Fruit fly (Drosophila melanogaster) whole organism, embryonic: ENCODE results near the gene Mpcp2.

ENCODE experiments used
- Bgb ChIP-seq: fragments of 200-800 bp; sonication (Bioruptor generic); IDR thresholded peaks from 2 replicates; pipeline ENCODE4 v1.3.6; 2022; ENCODE audit warnings: missing biosample characterization, missing genetic modification characterization; ENCODE audit not compliant: partially characterized antibody
- CG10147 ChIP-seq: fragments of 200-800 bp; sonication (Bioruptor generic); optimal IDR thresholded peaks from 2 replicates; lab custom pipeline; 2019; ENCODE audit warnings: missing biosample characterization, mild to moderate bottlenecking, missing genetic modification characterization, moderate library complexity
- CG10274 ChIP-seq: fragments of 200-800 bp; sonication (Bioruptor generic); optimal IDR thresholded peaks from 3 replicates; lab custom pipeline; 2017; ENCODE audit warnings: missing biosample characterization, mild to moderate bottlenecking, missing genetic modification characterization
- CG10654 ChIP-seq: fragments of 200-800 bp; sonication (Bioruptor generic); optimal IDR thresholded peaks from 2 replicates; lab custom pipeline; 2016; ENCODE audit warnings: missing biosample characterization, missing genetic modification characterization
- CG12391 ChIP-seq: fragments of 200-800 bp; sonication (Bioruptor generic); optimal IDR thresholded peaks from 3 replicates; lab custom pipeline; 2018; ENCODE audit warnings: missing biosample characterization, mild to moderate bottlenecking, missing genetic modification characterization, moderate library complexity
- CG12659 ChIP-seq: fragments of 200-800 bp; sonication (Bioruptor generic); optimal IDR thresholded peaks from 3 replicates; lab custom pipeline; 2017; ENCODE audit warnings: mild to moderate bottlenecking, missing biosample characterization, missing genetic modification reagents, missing genetic modification characterization
- CG12744 ChIP-seq: fragments of 200-800 bp; sonication (Bioruptor generic); optimal IDR thresholded peaks from 2 replicates; lab custom pipeline; 2016; ENCODE audit warnings: missing biosample characterization, missing genetic modification characterization
- CG14710 ChIP-seq: fragments of 200-800 bp; sonication (Bioruptor generic); optimal IDR thresholded peaks from 3 replicates; lab custom pipeline; 2019; ENCODE audit warnings: missing biosample characterization, mild to moderate bottlenecking, missing genetic modification characterization, moderate library complexity
- CG14965 ChIP-seq: fragments of 200-800 bp; sonication (Bioruptor generic); optimal IDR thresholded peaks from 2 replicates; lab custom pipeline; 2016; ENCODE audit warnings: missing biosample characterization, missing genetic modification characterization, borderline replicate concordance
- CG1792 ChIP-seq: fragments of 200-800 bp; sonication (Bioruptor generic); optimal IDR thresholded peaks from 2 replicates; lab custom pipeline; 2016; ENCODE audit warnings: missing biosample characterization, missing genetic modification characterization
- CG2199 ChIP-seq: fragments of 200-800 bp; sonication (Bioruptor generic); IDR thresholded peaks from 3 replicates; pipeline ENCODE4 v1.3.6; 2022; ENCODE audit warnings: missing biosample characterization, missing genetic modification characterization
- CG2678 ChIP-seq: fragments of 200-800 bp; sonication (Bioruptor generic); optimal IDR thresholded peaks from 3 replicates; lab custom pipeline; 2019; ENCODE audit warnings: missing biosample characterization, mild to moderate bottlenecking, missing genetic modification characterization, moderate library complexity
- CG32767 ChIP-seq: fragments of 200-800 bp; sonication (Bioruptor generic); IDR thresholded peaks from 2 replicates; pipeline ENCODE4 v1.3.6; 2022; ENCODE audit warnings: missing biosample characterization, missing genetic modification characterization
- CG34422 ChIP-seq: fragments of 200-800 bp; sonication (Bioruptor generic); IDR thresholded peaks from 3 replicates; pipeline ENCODE4 v1.3.6; 2022; ENCODE audit warnings: missing biosample characterization, missing genetic modification characterization
- CG42726 ChIP-seq: fragments of 200-800 bp; sonication (Bioruptor generic); IDR thresholded peaks from 2 replicates; pipeline ENCODE4 v1.3.6; 2022; ENCODE audit warnings: missing biosample characterization, missing genetic modification characterization; ENCODE audit not compliant: partially characterized antibody
- CG6175 ChIP-seq: fragments of 200-800 bp; sonication (Bioruptor generic); IDR thresholded peaks from 3 replicates; pipeline ENCODE4 v1.3.6; 2022; ENCODE audit warnings: missing biosample characterization, missing genetic modification characterization
- CG6254 ChIP-seq: fragments of 200-800 bp; sonication (Bioruptor generic); optimal IDR thresholded peaks from 3 replicates; lab custom pipeline; 2017; ENCODE audit warnings: mild to moderate bottlenecking, missing biosample characterization, missing genetic modification reagents, missing genetic modification characterization
- CG7556 ChIP-seq: fragments of 200-800 bp; sonication (Bioruptor generic); optimal IDR thresholded peaks from 2 replicates; lab custom pipeline; 2017; ENCODE audit warnings: missing biosample characterization, mild to moderate bottlenecking, missing genetic modification characterization
- CG9437 ChIP-seq: fragments of 200-800 bp; sonication (Bioruptor generic); optimal IDR thresholded peaks from 2 replicates; lab custom pipeline; 2018; ENCODE audit warnings: missing biosample characterization, mild to moderate bottlenecking, missing genetic modification characterization
- CG9727 ChIP-seq: fragments of 200-800 bp; sonication (Bioruptor generic); optimal IDR thresholded peaks from 3 replicates; lab custom pipeline; 2017; ENCODE audit warnings: missing biosample characterization, mild to moderate bottlenecking, missing genetic modification characterization
- HHEX ChIP-seq: fragments of 200-800 bp; sonication (Bioruptor generic); optimal IDR thresholded peaks from 3 replicates; lab custom pipeline; 2017; ENCODE audit warnings: missing biosample characterization, mild to moderate bottlenecking, missing genetic modification characterization, missing genetic modification reagents
- Hr39 ChIP-seq: fragments of >200 bp; optimal IDR thresholded peaks from 2 replicates; lab custom pipeline; 2017
- Kr ChIP-seq: fragments of 200-800 bp; sonication (Bioruptor generic); optimal IDR thresholded peaks from 2 replicates; lab custom pipeline; 2017; ENCODE audit warnings: missing biosample characterization, mild to moderate bottlenecking, missing genetic modification characterization
- Meics ChIP-seq: fragments of 200-800 bp; sonication (Bioruptor generic); optimal IDR thresholded peaks from 2 replicates; lab custom pipeline; 2017; ENCODE audit warnings: missing biosample characterization, mild to moderate bottlenecking, missing genetic modification characterization
- Mrtf ChIP-seq: fragments of 200-800 bp; sonication (Bioruptor generic); IDR thresholded peaks from 3 replicates; pipeline ENCODE4 v1.3.6; 2022; ENCODE audit warnings: missing biosample characterization, missing genetic modification characterization
- Myb ChIP-seq: fragments of 200-800 bp; sonication (Bioruptor generic); optimal IDR thresholded peaks from 2 replicates; lab custom pipeline; 2016; ENCODE audit warnings: missing biosample characterization, missing genetic modification characterization
- NC2α ChIP-seq: fragments of 200-800 bp; sonication (Bioruptor generic); optimal IDR thresholded peaks from 2 replicates; lab custom pipeline; 2016; ENCODE audit warnings: missing biosample characterization, missing genetic modification characterization
- Rfx ChIP-seq: fragments of 200-800 bp; sonication (Bioruptor generic); IDR thresholded peaks from 2 replicates; pipeline ENCODE4 v1.3.6; 2022; ENCODE audit warnings: missing biosample characterization, missing genetic modification characterization
- Stat92E ChIP-seq, 3 experiments: fragments of >200 bp in 2 of 3; fragments of 200-800 bp in 1 of 3; sonication (Bioruptor generic) in 1 of 3; optimal IDR thresholded peaks; 2 replicates each; lab custom pipeline; 2017 to 2019; ENCODE audit warnings: missing biosample characterization in 3 of 3, missing genetic modification characterization in 3 of 3, mild to moderate bottlenecking in 1 of 3, moderate library complexity in 1 of 3
- TFAM ChIP-seq: fragments of 200-800 bp; sonication (Bioruptor generic); optimal IDR thresholded peaks from 2 replicates; lab custom pipeline; 2017; ENCODE audit warnings: missing biosample characterization, missing genetic modification characterization, inconsistent platforms
- Xbp1 ChIP-seq: fragments of 200-800 bp; sonication (Bioruptor generic); optimal IDR thresholded peaks from 3 replicates; lab custom pipeline; 2016; ENCODE audit warnings: missing biosample characterization, mild to moderate bottlenecking, missing genetic modification characterization
- bigmax ChIP-seq: fragments of 200-800 bp; sonication (Bioruptor generic); optimal IDR thresholded peaks from 2 replicates; lab custom pipeline; 2018; ENCODE audit warnings: missing biosample characterization, mild to moderate bottlenecking, missing genetic modification characterization
- cad ChIP-seq: fragments of >200 bp; optimal IDR thresholded peaks from 2 replicates; lab custom pipeline; 2017; ENCODE audit warnings: missing biosample characterization, missing genetic modification characterization
- gt ChIP-seq: fragments of 200-800 bp; sonication (Bioruptor generic); IDR thresholded peaks from 2 replicates; pipeline ENCODE4 v1.3.6; 2022; ENCODE audit warnings: missing biosample characterization, missing genetic modification characterization
- kay ChIP-seq: fragments of 200-800 bp; sonication (Bioruptor generic); optimal IDR thresholded peaks from 2 replicates; lab custom pipeline; 2016; ENCODE audit warnings: missing biosample characterization, missing genetic modification characterization
- ken ChIP-seq: fragments of 200-800 bp; sonication (Bioruptor generic); IDR thresholded peaks from 3 replicates; pipeline ENCODE4 v1.3.6; 2022; ENCODE audit warnings: missing biosample characterization, missing genetic modification characterization
- lola ChIP-seq, 3 experiments: fragments of >200 bp in 2 of 3; fragments of 200-800 bp in 1 of 3; sonication (Bioruptor generic) in 1 of 3; optimal IDR thresholded peaks; 2 replicates each; lab custom pipeline; 2017 to 2019; ENCODE audit warnings: missing biosample characterization in 3 of 3, missing genetic modification characterization in 3 of 3, mild to moderate bottlenecking in 1 of 3, moderate library complexity in 1 of 3
- luna ChIP-seq: fragments of 200-800 bp; sonication (Bioruptor generic); optimal IDR thresholded peaks from 2 replicates; lab custom pipeline; 2016; ENCODE audit warnings: missing biosample characterization, missing genetic modification characterization
- nerfin-1 ChIP-seq: fragments of 200-800 bp; sonication (Bioruptor generic); optimal IDR thresholded peaks from 3 replicates; lab custom pipeline; 2019; ENCODE audit warnings: missing biosample characterization, mild to moderate bottlenecking, missing genetic modification characterization, moderate library complexity
- nmo ChIP-seq: fragments of 200-800 bp; sonication (Bioruptor generic); optimal IDR thresholded peaks from 2 replicates; lab custom pipeline; 2018; ENCODE audit warnings: missing biosample characterization, mild to moderate bottlenecking, missing genetic modification characterization, moderate library complexity
- oc ChIP-seq: fragments of 200-800 bp; sonication (Bioruptor generic); optimal IDR thresholded peaks from 2 replicates; lab custom pipeline; 2018; ENCODE audit warnings: missing biosample characterization, mild to moderate bottlenecking, missing genetic modification characterization, moderate library complexity
- pan ChIP-seq, 4 experiments: fragments of >200 bp in 3 of 4; fragments of 200-800 bp in 1 of 4; sonication (Bioruptor generic) in 1 of 4; optimal IDR thresholded peaks in 3 of 4; IDR thresholded peaks in 1 of 4; 2 replicates each; pipeline versions ENCODE4 v1.3.6 to Lab custom; 2017 to 2022; ENCODE audit warnings: missing biosample characterization in 2 of 4, missing genetic modification characterization in 2 of 4, mixed read lengths in 1 of 4
- pb ChIP-seq: fragments of 200-800 bp; sonication (Bioruptor generic); optimal IDR thresholded peaks from 3 replicates; lab custom pipeline; 2016; ENCODE audit warnings: missing biosample characterization, missing genetic modification characterization
- peb ChIP-seq: fragments of 200-800 bp; sonication (Bioruptor generic); IDR thresholded peaks from 2 replicates; pipeline ENCODE4 v1.3.6; 2022; ENCODE audit warnings: missing biosample characterization, missing genetic modification characterization
- pfk ChIP-seq: fragments of 200-800 bp; sonication (Bioruptor generic); optimal IDR thresholded peaks from 2 replicates; lab custom pipeline; 2018; ENCODE audit warnings: missing biosample characterization, mild to moderate bottlenecking, missing genetic modification characterization, moderate library complexity
- prd ChIP-seq, 3 experiments: fragments of >200 bp in 2 of 3; fragments of 200-800 bp in 1 of 3; sonication (Bioruptor generic) in 1 of 3; optimal IDR thresholded peaks in 2 of 3; IDR thresholded peaks in 1 of 3; 2 replicates in 2 of 3; 3 replicates in 1 of 3; pipeline versions ENCODE4 v1.3.6 to Lab custom; 2017 to 2022; ENCODE audit warnings: missing biosample characterization in 1 of 3, missing genetic modification characterization in 1 of 3
- sd ChIP-seq: fragments of 200-800 bp; sonication (Bioruptor generic); optimal IDR thresholded peaks from 3 replicates; lab custom pipeline; 2018; ENCODE audit warnings: missing biosample characterization, mild to moderate bottlenecking, missing genetic modification characterization, moderate library complexity
- slou ChIP-seq: fragments of 200-800 bp; sonication (Bioruptor generic); optimal IDR thresholded peaks from 3 replicates; lab custom pipeline; 2016; ENCODE audit warnings: missing biosample characterization, missing genetic modification characterization
- tio ChIP-seq: fragments of 200-800 bp; sonication (Bioruptor generic); optimal IDR thresholded peaks from 2 replicates; lab custom pipeline; 2017; ENCODE audit warnings: missing biosample characterization, missing genetic modification characterization, inconsistent platforms
- tup ChIP-seq: fragments of 200-800 bp; sonication (Bioruptor generic); optimal IDR thresholded peaks from 2 replicates; lab custom pipeline; 2016; ENCODE audit warnings: missing biosample characterization, mild to moderate bottlenecking, missing genetic modification characterization, moderate library complexity

Gene Mpcp2

dm6 chr3L:14555052-14555451, 17.6 kb downstream of the Mpcp2 start (continued):
- TF ChIP-seq CG1792 (GFP tag; lab: Kevin White, UChicago), result no peak
- peak; percentile 25 for TF ChIP-seq oc (tag; lab: Kevin White, UChicago)
- no peak for TF ChIP-seq slou
- no peak; the same call in 2 of the 3 replicates for TF ChIP-seq CG6175
- TF ChIP-seq Hr39 (lab: Kevin White, UChicago), result no peak
- TF ChIP-seq Xbp1 (GFP tag; lab: Kevin White, UChicago), result no peak
- no peak for TF ChIP-seq nmo (GFP tag; lab: Kevin White, UChicago)
- TF ChIP-seq Myb (GFP tag; lab: Kevin White, UChicago), result no peak
- TF ChIP-seq tup, result no peak
- TF ChIP-seq CG9437 (GFP tag; lab: Kevin White, UChicago), result no peak
- TF ChIP-seq CG14710 (tag; lab: Kevin White, UChicago), result peak; percentile 22
- peak; percentile 57 for TF ChIP-seq CG2678 (tag; lab: Kevin White, UChicago)
- no peak for TF ChIP-seq tio (GFP tag; lab: Kevin White, UChicago)
- no peak for TF ChIP-seq CG9727
- no peak for TF ChIP-seq CG6254
- TF ChIP-seq TFAM (GFP tag; lab: Kevin White, UChicago), result no peak
- peak in 1 of 3 experiments; percentile 28 for TF ChIP-seq lola (GFP tag; optimal IDR thresholded peaks at IDR 0.05; lab: Kevin White, UChicago)
- TF ChIP-seq Meics, result peak; percentile 25
- TF ChIP-seq prd (optimal IDR thresholded peaks at IDR 0.05; lab: Kevin White, UChicago), result no peak
- no peak; the same call in 2 of the 3 replicates for TF ChIP-seq prd (GFP tag; IDR thresholded peaks at IDR 0.05; lab: Robert Waterston, UW)
- no peak for TF ChIP-seq Stat92E (GFP tag; optimal IDR thresholded peaks at IDR 0.05; lab: Kevin White, UChicago)
- TF ChIP-seq Kr (GFP tag; lab: Kevin White, UChicago), result peak; percentile 63
- TF ChIP-seq Mrtf (GFP tag; lab: Robert Waterston, UW), result no peak
- TF ChIP-seq CG12659, result peak; percentile 42
- TF ChIP-seq cad (GFP tag; lab: Kevin White, UChicago), result no peak
- no peak for TF ChIP-seq CG10654
- TF ChIP-seq CG42726 (GFP tag; lab: Robert Waterston, UW), result no peak
- TF ChIP-seq pan (optimal IDR thresholded peaks at IDR 0.05; lab: Kevin White, UChicago), result no peak
- peak in 1 of 2 experiments; percentile 6 for TF ChIP-seq pan (GFP tag; optimal IDR thresholded peaks at IDR 0.05 in 1 of 2, IDR thresholded peaks at IDR 0.05 in 1 of 2)
- TF ChIP-seq nerfin-1, result peak; percentile 54
- TF ChIP-seq CG12744 (GFP tag; lab: Kevin White, UChicago), result no peak
- TF ChIP-seq CG10274, result no peak
- no peak for TF ChIP-seq CG7556 (GFP tag; lab: Kevin White, UChicago)
- TF ChIP-seq ken (GFP tag; lab: Robert Waterston, UW), result no peak
- TF ChIP-seq HHEX, result peak; percentile 62
- no peak for TF ChIP-seq CG34422 (GFP tag; lab: Robert Waterston, UW)
- no peak for TF ChIP-seq CG32767 (GFP tag; lab: Robert Waterston, UW)
- TF ChIP-seq gt (GFP tag; lab: Robert Waterston, UW), result no peak
- TF ChIP-seq sd (tag; lab: Kevin White, UChicago), result peak; percentile 58
- TF ChIP-seq peb (GFP tag; lab: Robert Waterston, UW), result no peak
- no peak for TF ChIP-seq pb (GFP tag; lab: Kevin White, UChicago)
- peak; percentile 7 for TF ChIP-seq CG12391
- no peak for TF ChIP-seq Rfx
- no peak for TF ChIP-seq kay (GFP tag; lab: Kevin White, UChicago)
- TF ChIP-seq Bgb (GFP tag; lab: Robert Waterston, UW), result no peak
- TF ChIP-seq CG10147 (GFP tag; lab: Kevin White, UChicago), result peak; percentile 6
- TF ChIP-seq CG14965 (GFP tag; lab: Kevin White, UChicago), result no peak
- TF ChIP-seq pfk (GFP tag; lab: Kevin White, UChicago), result peak; percentile 47
- TF ChIP-seq bigmax (GFP tag; lab: Kevin White, UChicago), result no peak
- TF ChIP-seq CG2199 (GFP tag; lab: Robert Waterston, UW), result peak; percentile 95
- peak; percentile 11 for TF ChIP-seq NC2α (GFP tag; lab: Kevin White, UChicago)
- no peak for TF ChIP-seq luna
